Fruit fly (Drosophila melanogaster): Measurements from ENCODE around the gene D19B.

dm6 chr3L:6216787-6217078 lies 32.0 kb upstream of the D19B start:
- TF ChIP-seq psq (optimal IDR thresholded peaks at IDR 0.05) (no peak), Sin3A (optimal IDR thresholded peaks at IDR 0.05) (no peak), h (optimal IDR thresholded peaks at IDR 0.05) (no peak)
